Worm (Caenorhabditis elegans) whole organism, L4 larva: ENCODE data around the gene F19C6.4.

Experiments used
- nhr-10 ChIP-seq: fragments of 150-350 bp; optimal IDR thresholded peaks from 2 replicates; lab custom pipeline; 2014; ENCODE audit warnings: missing biosample characterization, missing genetic modification characterization
- nhr-77 ChIP-seq: fragments of 150-350 bp; optimal IDR thresholded peaks from 2 replicates; lab custom pipeline; 2014; ENCODE audit warnings: missing biosample characterization, missing genetic modification characterization
- sdz-12 ChIP-seq: fragments of 200-800 bp; sonication (Bioruptor generic); optimal IDR thresholded peaks from 2 replicates; lab custom pipeline; 2018; ENCODE audit warnings: mild to moderate bottlenecking, missing genetic modification characterization, missing compliant biosample characterization
- spr-3 ChIP-seq: fragments of 200-800 bp; sonication (Bioruptor generic); optimal IDR thresholded peaks from 2 replicates; lab custom pipeline; 2018; ENCODE audit warnings: mild to moderate bottlenecking, missing genetic modification characterization, missing compliant biosample characterization
- unc-62 ChIP-seq, 3 experiments: fragments of 150-350 bp in 1 of 3; sonication (generic microtip); optimal IDR thresholded peaks in 2 of 3; peaks in 1 of 3; 1 replicate in 1 of 3; 2 replicates in 2 of 3; lab custom pipeline; 2014 to 2017; ENCODE audit warnings: missing biosample characterization in 3 of 3, missing genetic modification characterization in 3 of 3, missing genetic modification reagents in 3 of 3, missing genotype in 1 of 3

ce11 chrX:10000635-10001034 is 17.2 kb downstream of the F19C6.4 start, which contains the start of gene F19C6.2:
- TF ChIP-seq nhr-10 (tag; lab: Kevin White, UChicago) (no peak), nhr-77 (tag; lab: Kevin White, UChicago) (no peak), sdz-12 (GFP tag; lab: Kevin White, UChicago) (no peak), spr-3 (no peak), unc-62 (GFP tag; optimal IDR thresholded peaks at IDR 0.05 in 1 of 2; lab: Kevin White, UChicago) (no peak), unc-62 (tag; optimal IDR thresholded peaks at IDR 0.05; lab: Kevin White, UChicago) (no peak)
